Fruit fly (Drosophila melanogaster) whole organism, embryonic: ENCODE data around the gene CG43707.

ENCODE experiments used
- Abd-B ChIP-seq: fragments of 200-800 bp; sonication (Bioruptor generic); optimal IDR thresholded peaks from 2 replicates; lab custom pipeline; 2018; ENCODE audit warnings: missing biosample characterization, mild to moderate bottlenecking, missing genetic modification characterization, moderate library complexity
- Atf6 ChIP-seq: fragments of 200-800 bp; sonication (Bioruptor generic); IDR thresholded peaks from 2 replicates; pipeline ENCODE4 v1.3.6; 2022; ENCODE audit warnings: missing biosample characterization, missing genetic modification characterization
- CG10274 ChIP-seq: fragments of 200-800 bp; sonication (Bioruptor generic); optimal IDR thresholded peaks from 3 replicates; lab custom pipeline; 2017; ENCODE audit warnings: missing biosample characterization, mild to moderate bottlenecking, missing genetic modification characterization
- CG10321 ChIP-seq: fragments of 200-800 bp; sonication (Bioruptor generic); IDR thresholded peaks from 2 replicates; pipeline ENCODE4 v1.3.6; 2022; ENCODE audit warnings: missing biosample characterization, missing genetic modification characterization
- CG10979 ChIP-seq: fragments of 200-800 bp; sonication (Bioruptor generic); optimal IDR thresholded peaks from 2 replicates; lab custom pipeline; 2018; ENCODE audit warnings: missing biosample characterization, mild to moderate bottlenecking, missing genetic modification characterization, moderate library complexity
- CG12104 ChIP-seq: fragments of 200-800 bp; sonication (Bioruptor generic); optimal IDR thresholded peaks from 3 replicates; lab custom pipeline; 2016; ENCODE audit warnings: missing biosample characterization, missing genetic modification characterization
- CG12299 ChIP-seq: fragments of 200-800 bp; sonication (Bioruptor generic); optimal IDR thresholded peaks from 2 replicates; lab custom pipeline; 2018; ENCODE audit warnings: missing biosample characterization, mild to moderate bottlenecking, missing genetic modification characterization
- CG1233 ChIP-seq: fragments of 200-800 bp; sonication (Bioruptor generic); optimal IDR thresholded peaks from 4 replicates; lab custom pipeline; 2018; ENCODE audit warnings: missing biosample characterization, mild to moderate bottlenecking, missing genetic modification characterization
- CG12391 ChIP-seq: fragments of 200-800 bp; sonication (Bioruptor generic); optimal IDR thresholded peaks from 3 replicates; lab custom pipeline; 2018; ENCODE audit warnings: missing biosample characterization, mild to moderate bottlenecking, missing genetic modification characterization, moderate library complexity
- CG12942 ChIP-seq: fragments of 200-800 bp; sonication (Bioruptor generic); optimal IDR thresholded peaks from 3 replicates; lab custom pipeline; 2016; ENCODE audit warnings: missing biosample characterization, missing genetic modification characterization
- CG13123 ChIP-seq: fragments of 200-800 bp; sonication (Bioruptor generic); optimal IDR thresholded peaks from 2 replicates; lab custom pipeline; 2016; ENCODE audit warnings: missing biosample characterization, missing genetic modification characterization
- CG13894 ChIP-seq: fragments of 200-800 bp; sonication (Bioruptor generic); optimal IDR thresholded peaks from 3 replicates; lab custom pipeline; 2018; ENCODE audit warnings: missing biosample characterization, mild to moderate bottlenecking, missing genetic modification characterization, moderate library complexity
- CG14441 ChIP-seq: fragments of 200-800 bp; sonication (Bioruptor generic); IDR thresholded peaks from 2 replicates; pipeline ENCODE4 v1.3.6; 2022; ENCODE audit warnings: missing biosample characterization, missing genetic modification characterization
- CG15073 ChIP-seq: fragments of 200-800 bp; sonication (Bioruptor generic); optimal IDR thresholded peaks from 2 replicates; lab custom pipeline; 2016; ENCODE audit warnings: missing biosample characterization, missing genetic modification characterization
- CG15514 ChIP-seq: fragments of 200-800 bp; sonication (Bioruptor generic); optimal IDR thresholded peaks from 3 replicates; lab custom pipeline; 2017; ENCODE audit warnings: missing biosample characterization, missing genetic modification characterization, mild to moderate bottlenecking, moderate library complexity, missing genetic modification reagents
- CG1647 ChIP-seq: fragments of 200-800 bp; sonication (Bioruptor generic); optimal IDR thresholded peaks from 3 replicates; lab custom pipeline; 2016; ENCODE audit warnings: missing biosample characterization, missing genetic modification characterization
- CG18476 ChIP-seq: fragments of 200-800 bp; sonication (Bioruptor generic); optimal IDR thresholded peaks from 2 replicates; lab custom pipeline; 2016; ENCODE audit warnings: missing biosample characterization, mild to moderate bottlenecking, missing genetic modification characterization
- CG18619 ChIP-seq: fragments of 200-800 bp; sonication (Bioruptor generic); optimal IDR thresholded peaks from 3 replicates; lab custom pipeline; 2017; ENCODE audit warnings: missing biosample characterization, mild to moderate bottlenecking, missing genetic modification characterization
- CG18764 ChIP-seq: fragments of 200-800 bp; sonication (Bioruptor generic); optimal IDR thresholded peaks from 3 replicates; lab custom pipeline; 2016; ENCODE audit warnings: missing biosample characterization, missing genetic modification characterization
- CG2678 ChIP-seq: fragments of 200-800 bp; sonication (Bioruptor generic); optimal IDR thresholded peaks from 3 replicates; lab custom pipeline; 2019; ENCODE audit warnings: missing biosample characterization, mild to moderate bottlenecking, missing genetic modification characterization, moderate library complexity
- CG3838 ChIP-seq: fragments of 200-800 bp; sonication (Bioruptor generic); optimal IDR thresholded peaks from 3 replicates; lab custom pipeline; 2016; ENCODE audit warnings: missing biosample characterization, missing genetic modification characterization
- CG4360 ChIP-seq: fragments of 200-800 bp; sonication (Bioruptor generic); IDR thresholded peaks from 2 replicates; pipeline ENCODE4 v1.3.6; 2022; ENCODE audit warnings: missing biosample characterization, missing genetic modification characterization
- CG9876 ChIP-seq: fragments of 200-800 bp; sonication (Bioruptor generic); optimal IDR thresholded peaks from 2 replicates; lab custom pipeline; 2016; ENCODE audit warnings: missing biosample characterization, missing genetic modification characterization
- CTCF ChIP-seq: fragments of 200-800 bp; sonication (Bioruptor generic); optimal IDR thresholded peaks from 2 replicates; lab custom pipeline; 2017; ENCODE audit warnings: missing biosample characterization, mild to moderate bottlenecking, missing genetic modification characterization, moderate library complexity
- Chrac-16 ChIP-seq: fragments of 200-800 bp; sonication (Bioruptor generic); optimal IDR thresholded peaks from 3 replicates; lab custom pipeline; 2016; ENCODE audit warnings: missing biosample characterization, missing genetic modification characterization
- E2f1 ChIP-seq: fragments of 200-800 bp; sonication (Bioruptor generic); IDR thresholded peaks from 2 replicates; pipeline ENCODE4 v1.3.6; 2022; ENCODE audit warnings: missing biosample characterization, missing genetic modification characterization
- GATAe ChIP-seq: fragments of 200-800 bp; sonication (Bioruptor generic); conservative IDR thresholded peaks from 2 replicates; pipeline ENCODE4 v1.3.6; 2022; ENCODE audit warnings: missing biosample characterization, missing genetic modification characterization
- HHEX ChIP-seq: fragments of 200-800 bp; sonication (Bioruptor generic); optimal IDR thresholded peaks from 3 replicates; lab custom pipeline; 2017; ENCODE audit warnings: missing biosample characterization, mild to moderate bottlenecking, missing genetic modification characterization, missing genetic modification reagents
- HLHmδ ChIP-seq: fragments of 200-800 bp; sonication (Bioruptor generic); optimal IDR thresholded peaks from 2 replicates; lab custom pipeline; 2018; ENCODE audit warnings: missing biosample characterization, mild to moderate bottlenecking, missing genetic modification characterization, moderate library complexity
- Hmx ChIP-seq: fragments of 200-800 bp; sonication (Bioruptor generic); optimal IDR thresholded peaks from 2 replicates; lab custom pipeline; 2016; ENCODE audit warnings: missing biosample characterization, missing genetic modification characterization
- Hr78 ChIP-seq, 2 experiments: fragments of 200-800 bp in 1 of 2; fragments of >200 bp in 1 of 2; sonication (Bioruptor generic) in 1 of 2; optimal IDR thresholded peaks; 2 replicates each; lab custom pipeline; 2017 to 2019; ENCODE audit warnings: missing biosample characterization in 2 of 2, missing genetic modification characterization in 2 of 2, mild to moderate bottlenecking in 1 of 2, moderate library complexity in 1 of 2
- MESR4 ChIP-seq: fragments of 200-800 bp; sonication (Bioruptor generic); optimal IDR thresholded peaks from 2 replicates; lab custom pipeline; 2018; ENCODE audit warnings: missing biosample characterization, mild to moderate bottlenecking, missing genetic modification characterization, moderate library complexity
- Max ChIP-seq: fragments of 200-800 bp; sonication (Bioruptor generic); optimal IDR thresholded peaks from 2 replicates; lab custom pipeline; 2016; ENCODE audit warnings: missing biosample characterization, mild to moderate bottlenecking, missing genetic modification characterization
- Nf-YB ChIP-seq: fragments of 200-800 bp; sonication (Bioruptor generic); optimal IDR thresholded peaks from 3 replicates; lab custom pipeline; 2019; ENCODE audit warnings: missing biosample characterization, mild to moderate bottlenecking, missing genetic modification characterization, moderate library complexity
- Opbp ChIP-seq: fragments of 200-800 bp; sonication (Bioruptor generic); IDR thresholded peaks from 3 replicates; pipeline ENCODE4 v1.3.6; 2022; ENCODE audit warnings: missing biosample characterization, missing genetic modification characterization; ENCODE audit not compliant: partially characterized antibody
- Pdp1 ChIP-seq, 2 experiments: fragments of 200-800 bp; sonication (Bioruptor generic); optimal IDR thresholded peaks; 3 replicates each; lab custom pipeline; 2016; ENCODE audit warnings: missing biosample characterization in 2 of 2, missing genetic modification characterization in 2 of 2, mild to moderate bottlenecking in 1 of 2, moderate library complexity in 1 of 2
- Sin3A ChIP-seq: fragments of >200 bp; optimal IDR thresholded peaks from 2 replicates; lab custom pipeline; 2018
- ab ChIP-seq: fragments of 200-800 bp; sonication (Bioruptor generic); optimal IDR thresholded peaks from 2 replicates; lab custom pipeline; 2016; ENCODE audit warnings: missing biosample characterization, missing genetic modification characterization
- cwo ChIP-seq: fragments of 200-800 bp; sonication (Bioruptor generic); optimal IDR thresholded peaks from 3 replicates; lab custom pipeline; 2017; ENCODE audit warnings: missing biosample characterization, missing genetic modification characterization, mild to moderate bottlenecking, moderate library complexity, missing genetic modification reagents
- hbn ChIP-seq: fragments of 200-800 bp; sonication (Bioruptor generic); IDR thresholded peaks from 2 replicates; pipeline ENCODE4 v1.3.6; 2022; ENCODE audit warnings: missing biosample characterization, missing genetic modification characterization; ENCODE audit not compliant: partially characterized antibody
- hth ChIP-seq: fragments of >200 bp; optimal IDR thresholded peaks from 2 replicates; lab custom pipeline; 2017; ENCODE audit warnings: inconsistent platforms
- jigr1 ChIP-seq: fragments of 200-800 bp; sonication (Bioruptor generic); IDR thresholded peaks from 3 replicates; pipeline ENCODE4 v1.3.6; 2022; ENCODE audit warnings: missing biosample characterization, missing genetic modification characterization
- luna ChIP-seq: fragments of 200-800 bp; sonication (Bioruptor generic); optimal IDR thresholded peaks from 2 replicates; lab custom pipeline; 2016; ENCODE audit warnings: missing biosample characterization, missing genetic modification characterization
- phol ChIP-seq: fragments of 200-800 bp; sonication (Bioruptor generic); optimal IDR thresholded peaks from 3 replicates; lab custom pipeline; 2018; ENCODE audit warnings: missing biosample characterization, mild to moderate bottlenecking, missing genetic modification characterization, moderate library complexity
- rib ChIP-seq: fragments of 200-800 bp; sonication (Bioruptor generic); IDR thresholded peaks from 2 replicates; pipeline ENCODE4 v1.3.6; 2022; ENCODE audit warnings: missing biosample characterization, missing genetic modification characterization
- row ChIP-seq: fragments of 200-800 bp; sonication (Bioruptor generic); IDR thresholded peaks from 3 replicates; pipeline ENCODE4 v1.3.6; 2022; ENCODE audit warnings: missing biosample characterization, missing genetic modification characterization
- slbo ChIP-seq: fragments of 200-800 bp; sonication (Bioruptor generic); IDR thresholded peaks from 2 replicates; pipeline ENCODE4 v1.3.6; 2022; ENCODE audit warnings: missing biosample characterization, missing genetic modification characterization
- sna ChIP-seq: fragments of 200-800 bp; sonication (Bioruptor generic); IDR thresholded peaks from 2 replicates; pipeline ENCODE4 v1.3.6; 2022; ENCODE audit warnings: missing biosample characterization, missing genetic modification characterization; ENCODE audit not compliant: partially characterized antibody
- stc ChIP-seq: fragments of 200-800 bp; sonication (Bioruptor generic); IDR thresholded peaks from 2 replicates; pipeline ENCODE4 v1.3.6; 2022; ENCODE audit warnings: missing biosample characterization, missing genetic modification characterization
- zfh1 ChIP-seq: fragments of 200-800 bp; sonication (Bioruptor generic); IDR thresholded peaks from 3 replicates; pipeline ENCODE4 v1.3.6; 2022; ENCODE audit warnings: missing biosample characterization, missing genetic modification characterization
- zfh2 ChIP-seq: fragments of 200-800 bp; sonication (Bioruptor generic); optimal IDR thresholded peaks from 2 replicates; lab custom pipeline; 2016; ENCODE audit warnings: missing biosample characterization, missing genetic modification characterization

CG43707 gene

DNA sequence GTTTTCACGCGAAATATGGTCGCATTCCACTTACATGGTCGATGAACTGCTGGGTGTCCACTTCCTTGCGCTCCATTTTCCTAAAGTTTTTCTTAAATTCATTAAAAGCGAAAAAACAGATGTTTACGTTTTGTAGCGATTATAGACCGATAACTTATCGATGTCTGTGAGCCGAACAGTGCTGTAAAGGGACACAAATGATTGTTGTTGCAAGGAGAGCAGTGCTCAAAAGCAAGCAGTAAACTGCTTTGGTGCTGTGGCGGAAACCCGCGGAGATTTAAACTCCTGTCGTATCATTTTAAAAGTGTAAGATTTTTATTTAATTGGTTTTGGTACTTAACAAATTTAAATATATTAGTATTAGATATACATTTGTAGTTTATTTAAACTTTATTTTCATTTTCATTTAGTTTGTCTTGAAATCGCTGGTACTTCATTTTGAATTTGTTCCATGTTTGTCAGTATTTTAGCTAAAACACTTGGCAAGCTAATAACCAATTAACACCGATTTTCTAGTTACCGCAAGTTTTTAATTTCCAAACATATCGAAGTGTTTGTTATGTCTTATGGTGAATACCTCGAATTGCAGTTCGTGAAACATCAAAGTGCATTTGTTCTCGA, 56.3 kb downstream of the CG43707 start, which contains the start of gene CG3407 (continued):
- no peak for TF ChIP-seq HHEX (GFP tag; lab: Kevin White, UChicago)
- TF ChIP-seq Opbp, result peak; percentile 75
- no peak for TF ChIP-seq CG18619 (GFP tag; lab: Kevin White, UChicago)
- TF ChIP-seq HLHmδ, result no peak
- TF ChIP-seq Hr78 (GFP tag; optimal IDR thresholded peaks at IDR 0.05; lab: Kevin White, UChicago), result no peak
- no peak for TF ChIP-seq Hmx (GFP tag; lab: Kevin White, UChicago)
- TF ChIP-seq row (GFP tag; lab: Robert Waterston, UW), result peak; percentile 39; the same call in 1 of the 3 replicates
- no peak for TF ChIP-seq CG1233 (GFP tag; lab: Kevin White, UChicago)
- no peak for TF ChIP-seq CG10979 (tag; lab: Kevin White, UChicago)
- TF ChIP-seq CG18476, result no peak
- peak; percentile 13 for TF ChIP-seq ab
- no peak for TF ChIP-seq E2f1 (GFP tag; lab: Robert Waterston, UW)
- no peak for TF ChIP-seq CG10321 (GFP tag; lab: Robert Waterston, UW)
- peak; percentile 47 for TF ChIP-seq CG12942 (GFP tag; lab: Kevin White, UChicago)
- TF ChIP-seq slbo (GFP tag; lab: Robert Waterston, UW), result peak; percentile 76
- TF ChIP-seq CG4360, result peak; percentile 92
- peak; percentile 55 for TF ChIP-seq Chrac-16 (GFP tag; lab: Kevin White, UChicago)
- no peak for TF ChIP-seq CG3838
- peak; percentile 30 for TF ChIP-seq CG1647 (GFP tag; lab: Kevin White, UChicago)
- TF ChIP-seq hth (lab: Kevin White, UChicago), result no peak
- no peak for TF ChIP-seq CG13894 (tag; lab: Kevin White, UChicago)
- TF ChIP-seq CG12391 (tag; lab: Kevin White, UChicago), result peak; percentile 56
- no peak for TF ChIP-seq CG18764 (GFP tag; lab: Kevin White, UChicago)
- peak; percentile 49 for TF ChIP-seq CG15514 (GFP tag; lab: Kevin White, UChicago)
- no peak for TF ChIP-seq CG12299
- no peak for TF ChIP-seq CTCF
- no peak for TF ChIP-seq CG10274 (GFP tag; lab: Kevin White, UChicago)
- no peak for TF ChIP-seq CG14441 (GFP tag; lab: Robert Waterston, UW)
- no peak for TF ChIP-seq Atf6 (GFP tag; lab: Robert Waterston, UW)
- TF ChIP-seq hbn, result peak; percentile 61
- peak; percentile 53; the same call in 2 of the 3 replicates for TF ChIP-seq zfh1 (GFP tag; lab: Robert Waterston, UW)
- peak; percentile 70 for TF ChIP-seq sna (GFP tag; lab: Robert Waterston, UW)
- TF ChIP-seq CG9876 (GFP tag; lab: Kevin White, UChicago), result peak; percentile 63
- no peak for TF ChIP-seq CG2678
- no peak for TF ChIP-seq CG15073 (GFP tag; lab: Kevin White, UChicago)
- no peak for TF ChIP-seq Max
- no peak for TF ChIP-seq GATAe (GFP tag; lab: Robert Waterston, UW)
- TF ChIP-seq stc, result no peak; the same call in 1 of the 2 replicates
- TF ChIP-seq phol (tag; lab: Kevin White, UChicago), result peak; percentile 48
- TF ChIP-seq Nf-YB (GFP tag; lab: Kevin White, UChicago), result no peak
- TF ChIP-seq CG12104, result no peak
- TF ChIP-seq cwo (GFP tag; lab: Kevin White, UChicago), result no peak
- peak; percentile 76 for TF ChIP-seq MESR4
- no peak for TF ChIP-seq Abd-B (GFP tag; lab: Kevin White, UChicago)
- peak in 1 of 2 experiments; percentile 49 for TF ChIP-seq Pdp1 (GFP tag; optimal IDR thresholded peaks at IDR 0.05; lab: Kevin White, UChicago)
- peak; percentile 36 for TF ChIP-seq Sin3A (lab: Kevin White, UChicago)
- TF ChIP-seq CG13123 (GFP tag; lab: Kevin White, UChicago), result peak; percentile 42
- no peak for TF ChIP-seq jigr1 (GFP tag; lab: Robert Waterston, UW)
- peak; percentile 74 for TF ChIP-seq zfh2 (GFP tag; lab: Kevin White, UChicago)
- TF ChIP-seq luna (GFP tag; lab: Kevin White, UChicago), result no peak
- no peak for TF ChIP-seq rib (GFP tag; lab: Robert Waterston, UW)
